Worm (Caenorhabditis elegans): ENCODE data around the gene Y57E12B.10.

Gene Y57E12B.10

DNA sequence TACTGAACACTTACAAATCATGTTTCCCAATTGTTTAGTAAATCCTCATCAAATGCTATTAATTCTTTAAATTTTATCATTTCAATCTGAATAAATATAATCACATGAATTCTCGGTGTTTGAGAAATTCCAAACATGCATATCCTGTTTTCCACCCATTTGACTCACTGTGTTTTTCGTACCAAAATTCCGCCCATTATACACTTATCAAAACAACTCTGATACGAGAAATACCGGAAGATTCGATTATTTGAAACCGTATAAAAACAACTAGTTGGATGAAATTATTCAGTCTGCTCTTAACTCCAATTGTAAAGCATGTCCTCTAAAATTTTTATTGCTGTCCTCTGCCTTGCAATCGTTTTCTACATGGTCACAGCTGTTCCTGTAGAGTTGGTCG lies 12.4 kb upstream of the Y57E12B.10 start, which contains the start of gene Y57E12B.1:
Y57E12B.1 (plus strand) TSS at position 301 of the 400 bp plus-strand sequence.
- TF ChIP-seq ama-1 (optimal IDR thresholded peaks at IDR 0.05), result no peak
- TF ChIP-seq unc-39 (tag; optimal IDR thresholded peaks at IDR 0.05), result no peak
- TF ChIP-seq nhr-237 (tag; optimal IDR thresholded peaks at IDR 0.05), result no peak
- no peak for TF ChIP-seq ceh-82 (tag; optimal IDR thresholded peaks at IDR 0.05)
- TF ChIP-seq egl-27 (tag; optimal IDR thresholded peaks at IDR 0.05), result no peak
- no peak for TF ChIP-seq ZK546.5 (tag; optimal IDR thresholded peaks at IDR 0.05)
- no peak for TF ChIP-seq nhr-28 (tag; optimal IDR thresholded peaks at IDR 0.05)

DNA sequence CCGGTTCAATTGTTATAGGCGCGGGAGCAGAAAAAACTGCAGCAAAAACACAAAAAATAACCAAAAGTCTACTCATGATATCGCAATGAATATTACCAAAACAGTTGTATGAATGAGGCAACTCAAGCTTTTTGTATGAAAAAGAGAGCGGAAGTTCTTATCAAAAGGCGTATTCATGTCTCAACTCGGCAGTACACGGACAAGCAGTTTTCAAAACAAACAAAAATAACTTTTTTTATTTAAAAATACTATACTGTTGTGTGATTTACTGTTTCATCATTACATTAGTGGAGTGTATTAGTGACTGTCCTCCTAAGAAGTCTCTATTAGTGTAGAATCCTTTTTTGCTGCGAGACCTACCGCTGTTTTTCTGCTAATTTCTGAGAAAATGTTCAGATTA lies 11.7 kb upstream of the Y57E12B.10 start, which contains the start of gene Y57E12B.4:
Y57E12B.4 (minus strand) TSS at position 101 of the 400 bp plus-strand sequence.
- TF ChIP-seq pqm-1 (tag; optimal IDR thresholded peaks at IDR 0.05), result no peak
- TF ChIP-seq ztf-11 (tag; optimal IDR thresholded peaks at IDR 0.05), result no peak
- TF ChIP-seq ceh-9 (tag; optimal IDR thresholded peaks at IDR 0.05), result no peak

DNA sequence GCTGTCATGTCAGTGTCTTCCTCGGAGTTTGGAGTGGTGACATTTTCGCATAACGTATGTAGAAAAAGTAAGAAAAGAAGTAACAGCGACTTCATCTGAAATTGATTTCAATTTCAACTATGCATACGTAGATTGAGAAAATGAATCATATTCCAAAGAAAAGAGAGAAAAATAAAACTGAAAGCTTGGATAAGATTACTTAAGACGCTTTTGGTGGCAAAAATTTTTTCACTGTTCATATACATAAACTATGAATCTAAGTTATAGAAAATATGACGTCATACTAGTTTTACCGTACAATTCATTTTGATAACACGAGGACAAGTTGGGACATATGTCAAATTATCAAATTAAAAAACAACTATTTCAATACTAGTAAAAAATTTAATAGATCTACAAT lies 1.6 kb downstream of the Y57E12B.10 start, which contains the start of gene lipl-6:
lipl-6 (minus strand) TSS at position 101 of the 400 bp plus-strand sequence.
- TF ChIP-seq fos-1 (tag; optimal IDR thresholded peaks at IDR 0.05) (no peak), fkh-10 (GFP tag; optimal IDR thresholded peaks at IDR 0.05) (no peak), lin-39 (tag; optimal IDR thresholded peaks at IDR 0.05) (no peak), mdl-1 (tag; optimal IDR thresholded peaks at IDR 0.05) (no peak), pha-4 (tag; optimal IDR thresholded peaks at IDR 0.05) (no peak), lsy-12 (tag; optimal IDR thresholded peaks at IDR 0.05) (no peak), elt-3 (tag; optimal IDR thresholded peaks at IDR 0.05) (no peak), ztf-4 (tag; optimal IDR thresholded peaks at IDR 0.05) (no peak), elt-2 (tag; optimal IDR thresholded peaks at IDR 0.05) (no peak)

DNA sequence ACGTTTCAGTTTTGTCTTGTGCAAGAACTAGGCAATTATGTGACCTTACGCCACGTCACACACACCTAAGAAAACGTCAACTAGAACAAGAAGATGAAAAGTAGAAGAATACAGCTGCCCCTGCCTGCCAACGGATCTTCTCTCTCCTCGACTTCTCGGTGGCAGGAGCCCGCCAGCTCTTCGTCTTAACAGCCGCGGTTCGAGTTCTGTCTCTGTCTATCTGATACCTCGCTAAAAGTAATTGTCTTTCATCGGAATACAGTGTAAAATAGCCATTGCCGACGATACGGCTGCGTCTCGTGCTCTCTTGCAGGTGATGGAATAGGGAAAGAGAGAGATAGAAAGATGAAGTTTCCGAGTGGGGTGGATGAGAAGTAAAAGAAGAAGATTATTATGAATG lies 5.5 kb downstream of the Y57E12B.10 start:
- TF ChIP-seq ama-1 (optimal IDR thresholded peaks at IDR 0.05), result no peak
- TF ChIP-seq nfya-1 (tag; optimal IDR thresholded peaks at IDR 0.05; ENCODE audit: insufficient read depth), result peak; percentile 4
- no peak for TF ChIP-seq snpc-4 (tag; optimal IDR thresholded peaks at IDR 0.05)
- no peak for TF ChIP-seq lin-15B (tag; optimal IDR thresholded peaks at IDR 0.05)
- TF ChIP-seq unc-62 (GFP tag; optimal IDR thresholded peaks at IDR 0.05), result no peak
- no peak for TF ChIP-seq fkh-10 (GFP tag; optimal IDR thresholded peaks at IDR 0.05)
- TF ChIP-seq ceh-28 (tag; optimal IDR thresholded peaks at IDR 0.05), result no peak

DNA sequence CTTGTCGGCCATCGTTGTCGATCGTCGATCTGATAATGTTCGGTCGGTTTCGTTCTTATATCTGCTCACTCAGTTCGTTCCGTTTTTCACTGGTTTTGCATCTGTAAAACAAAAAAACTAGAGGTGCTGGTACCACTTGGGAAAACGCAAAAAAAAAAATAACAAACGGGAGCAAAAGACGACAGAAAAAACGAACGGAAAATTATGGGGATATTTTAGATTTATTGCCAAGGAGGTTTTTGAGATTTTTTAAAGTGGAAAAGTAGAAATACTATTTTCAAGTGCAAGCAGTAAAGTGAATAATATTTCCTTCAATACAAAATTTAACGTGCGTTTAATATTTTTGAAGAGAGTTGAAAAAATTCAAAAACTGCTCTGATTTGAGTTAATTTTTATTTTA lies 6.8 kb downstream of the Y57E12B.10 start, which contains the start of gene unc-68:
unc-68 (minus strand) TSS at position 101 of the 400 bp plus-strand sequence.
- TF ChIP-seq tbx-2 (tag; optimal IDR thresholded peaks at IDR 0.05) (no peak), skn-1 (tag; optimal IDR thresholded peaks at IDR 0.05) (no peak), fos-1 (tag; optimal IDR thresholded peaks at IDR 0.05) (no peak), ceh-16 (tag; optimal IDR thresholded peaks at IDR 0.05) (no peak), nhr-12 (tag; optimal IDR thresholded peaks at IDR 0.05) (no peak), nhr-28 (tag; optimal IDR thresholded peaks at IDR 0.05) (no peak)

DNA sequence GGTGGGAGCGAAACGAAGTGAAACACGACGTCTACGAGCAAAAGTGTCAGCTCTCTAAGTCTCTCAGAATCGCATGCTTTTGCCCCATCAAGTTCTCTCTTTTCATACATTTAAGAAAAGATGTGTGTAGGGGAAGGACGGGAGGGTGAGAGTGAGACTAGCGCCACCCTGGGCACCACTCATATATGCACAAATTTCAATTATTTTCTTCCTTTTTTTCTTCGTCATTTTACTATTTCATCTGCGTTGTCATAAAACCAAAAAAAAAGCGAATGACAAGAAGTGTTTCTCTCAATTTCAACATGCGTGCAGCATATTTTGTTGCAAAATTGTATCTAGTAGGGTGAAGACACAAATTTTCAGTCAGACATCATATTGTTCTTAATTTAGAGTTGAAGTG lies 9.1 kb downstream of the Y57E12B.10 start:
- TF ChIP-seq hmg-11 (tag; optimal IDR thresholded peaks at IDR 0.05) (no peak), egl-27 (tag; optimal IDR thresholded peaks at IDR 0.05) (no peak), elt-3 (tag; optimal IDR thresholded peaks at IDR 0.05) (no peak), daf-12 (tag; optimal IDR thresholded peaks at IDR 0.05) (no peak), R02D3.7 (tag; optimal IDR thresholded peaks at IDR 0.05) (no peak)

DNA sequence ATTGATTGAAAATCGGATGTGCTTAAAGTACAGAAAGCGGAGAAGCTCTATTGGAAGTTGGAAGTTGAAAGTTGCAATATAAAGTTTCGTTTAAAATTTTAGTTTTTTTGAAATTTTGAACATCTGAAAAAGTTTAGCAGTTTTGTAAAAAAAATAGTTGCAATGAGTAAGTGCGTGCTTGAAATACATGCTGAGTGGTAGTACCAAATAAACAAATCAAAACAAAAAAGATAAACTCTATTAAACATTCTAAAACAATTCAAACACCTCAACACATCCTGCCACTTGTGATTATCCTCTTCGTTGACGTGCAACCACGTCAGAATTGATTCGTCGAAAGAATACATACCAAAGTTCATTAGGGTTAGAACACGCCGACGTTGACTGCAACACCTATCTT lies 16.5 kb downstream of the Y57E12B.10 start:
- no peak for TF ChIP-seq unc-39 (tag; optimal IDR thresholded peaks at IDR 0.05)
- no peak for TF ChIP-seq hmg-11 (tag; optimal IDR thresholded peaks at IDR 0.05)
- TF ChIP-seq nhr-12 (tag; optimal IDR thresholded peaks at IDR 0.05), result no peak
